Worm (Caenorhabditis elegans): ENCODE measurements around the gene T25B6.5.

T25B6.5 gene

DNA sequence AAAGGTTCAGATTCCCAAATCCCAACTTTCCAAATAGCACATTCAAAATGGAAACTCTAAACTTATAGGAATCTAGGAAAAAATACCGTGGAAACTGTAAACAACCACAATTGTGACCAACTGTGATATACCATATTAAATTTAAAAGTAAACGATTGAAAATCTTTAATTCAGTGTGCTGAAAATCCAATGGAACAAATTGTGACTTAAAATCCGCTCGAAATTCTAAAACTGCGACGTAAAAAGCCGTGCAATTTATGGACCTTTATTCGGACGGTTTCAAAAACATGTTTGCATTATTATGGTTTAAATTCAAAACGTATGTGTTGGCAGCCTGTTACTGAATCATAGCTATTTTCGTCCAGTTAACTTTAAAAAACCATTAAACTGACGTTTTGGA is 2.3 kb upstream of the T25B6.5 start:
- TF ChIP-seq unc-62 (GFP tag; optimal IDR thresholded peaks at IDR 0.05): no peak

DNA sequence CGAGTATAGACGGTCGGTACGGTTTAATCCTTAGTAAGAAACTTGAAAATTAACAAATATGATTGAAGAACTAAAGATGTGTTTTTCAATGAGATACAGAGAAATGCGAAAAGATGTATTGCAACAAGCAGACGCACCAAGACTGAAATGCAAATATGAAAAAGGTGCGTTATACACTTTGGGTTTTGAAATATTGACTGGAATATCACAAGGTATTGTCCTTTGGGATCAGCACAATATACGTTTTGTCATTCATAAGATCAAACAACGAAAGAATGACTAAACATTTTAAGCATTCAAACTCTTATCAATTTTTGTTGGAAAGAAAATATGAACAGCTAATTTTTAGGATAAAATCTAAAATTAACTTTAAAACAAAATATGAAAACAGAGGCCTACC is 1.2 kb upstream of the T25B6.5 start, which contains the start of gene T25B6.6:
T25B6.6 (minus strand) TSS at position 101 of the 400 bp plus-strand sequence.
- TF ChIP-seq unc-62 (GFP tag; optimal IDR thresholded peaks at IDR 0.05): no peak

- no peak for TF ChIP-seq unc-62 (GFP tag; optimal IDR thresholded peaks at IDR 0.05)
Measured at ce11 chrX:9015420-9015819, 6.1 kb downstream of the T25B6.5 start, which contains the start of gene T25B6.4. Gene T25B6.4, plus strand, starts transcription at chrX:9015720.

DNA sequence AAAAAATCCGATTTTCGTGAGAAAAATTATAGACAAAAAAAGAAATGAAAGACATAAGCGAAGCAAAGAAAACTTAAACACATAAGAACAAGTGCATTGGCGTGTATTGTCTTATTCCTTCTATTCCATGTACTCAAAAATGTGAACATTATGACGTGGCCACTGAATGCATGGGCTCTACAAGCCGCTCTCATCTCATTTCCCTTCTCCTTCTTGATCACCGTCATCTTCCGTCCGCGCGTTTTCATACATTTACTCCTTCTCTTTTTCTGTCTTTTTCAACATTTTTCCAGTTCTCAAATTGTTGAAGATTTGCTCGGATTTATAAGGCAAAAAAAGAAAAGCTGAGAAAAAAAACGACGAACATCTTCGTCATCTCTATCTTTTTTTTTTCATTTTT is 7.1 kb downstream of the T25B6.5 start:
- TF ChIP-seq unc-62 (GFP tag; optimal IDR thresholded peaks at IDR 0.05): no peak

ce11 chrX:9011471-9011870 is 10.1 kb downstream of the T25B6.5 start:
- no peak for TF ChIP-seq unc-62 (GFP tag; optimal IDR thresholded peaks at IDR 0.05)

DNA sequence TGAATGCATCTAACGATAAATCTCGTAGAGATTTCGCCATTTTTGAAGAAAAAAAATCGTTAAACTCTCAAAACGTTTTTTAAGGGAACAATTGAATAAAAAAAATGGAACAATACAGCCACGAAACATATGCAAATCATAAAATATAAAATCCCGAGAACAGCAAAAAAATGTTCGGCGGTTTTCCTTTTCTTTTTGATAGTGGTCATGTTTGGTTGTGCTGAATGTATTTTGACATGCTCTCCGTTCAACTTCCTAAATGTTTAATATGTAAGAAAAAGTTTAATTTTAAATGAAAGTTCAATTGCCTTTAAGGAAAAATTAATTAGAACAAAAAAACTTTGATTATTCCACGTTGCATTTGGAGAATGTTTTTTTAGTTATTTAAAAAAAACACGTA is 11.1 kb downstream of the T25B6.5 start, which contains the start of gene C24A3.9:
C24A3.9 (minus strand) TSS at position 101 of the 400 bp plus-strand sequence.
- TF ChIP-seq unc-62 (GFP tag; optimal IDR thresholded peaks at IDR 0.05): no peak

DNA sequence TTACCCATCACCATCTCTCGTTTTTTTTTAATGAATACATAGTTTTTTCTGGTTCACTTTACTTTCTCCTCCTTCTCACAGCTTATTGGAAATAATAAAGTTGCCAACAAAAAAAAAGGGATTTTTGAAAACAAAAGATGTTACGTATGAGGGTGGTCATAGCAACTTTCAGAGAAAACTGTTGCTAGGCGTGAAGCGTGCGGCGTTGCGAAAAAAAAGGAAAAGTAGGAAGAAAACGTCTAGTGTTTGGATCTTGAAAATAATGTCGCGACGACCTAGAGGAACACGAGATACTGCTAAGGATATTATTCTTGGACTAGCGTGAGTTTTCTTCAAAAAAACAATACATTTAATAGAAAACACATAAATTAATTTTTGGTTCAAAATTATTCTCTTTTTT is 22.7 kb downstream of the T25B6.5 start, which contains the start of gene C24A3.1:
C24A3.1 (plus strand) TSS at position 263 of the 400 bp plus-strand sequence.
- TF ChIP-seq unc-62 (GFP tag; optimal IDR thresholded peaks at IDR 0.05): no peak

ce11 chrX:8997450-8998075 is 24.0 kb downstream of the T25B6.5 start, which contains the start of gene C24A3.2:
Gene C24A3.2, plus strand, starts transcription at chrX:8997500.
- TF ChIP-seq unc-62 (GFP tag; optimal IDR thresholded peaks at IDR 0.05): no peak

DNA sequence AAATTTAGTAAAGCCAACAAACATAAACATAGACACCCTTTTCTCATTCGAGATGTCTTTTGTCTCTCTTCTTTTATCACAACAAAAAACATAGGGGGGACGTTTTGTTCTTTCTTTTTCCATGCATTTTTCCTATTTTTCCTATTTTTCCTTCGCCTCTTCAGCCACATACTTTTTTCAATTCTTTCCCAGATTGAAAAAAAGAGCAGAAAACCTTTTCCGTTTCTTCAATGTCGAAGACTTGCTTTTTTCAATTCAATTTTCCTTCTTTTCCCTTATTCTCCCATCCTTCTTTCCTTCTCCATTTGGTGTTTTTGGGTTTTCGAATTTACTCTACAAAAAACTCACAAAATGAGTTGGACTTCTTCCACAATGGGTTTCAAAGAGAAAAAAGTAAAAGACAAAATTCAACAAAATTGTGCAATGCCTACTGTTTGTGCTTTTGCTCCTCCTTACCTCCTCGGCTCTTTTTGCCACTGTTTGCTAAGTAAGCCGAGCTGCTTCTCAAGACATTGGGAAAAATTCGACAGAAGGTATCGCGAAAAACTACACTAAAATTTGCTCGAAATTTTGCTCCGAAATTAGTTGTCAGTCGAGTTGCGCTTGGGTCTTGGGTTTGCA is 24.9 kb downstream of the T25B6.5 start:
- TF ChIP-seq unc-62 (GFP tag; optimal IDR thresholded peaks at IDR 0.05): no peak

DNA sequence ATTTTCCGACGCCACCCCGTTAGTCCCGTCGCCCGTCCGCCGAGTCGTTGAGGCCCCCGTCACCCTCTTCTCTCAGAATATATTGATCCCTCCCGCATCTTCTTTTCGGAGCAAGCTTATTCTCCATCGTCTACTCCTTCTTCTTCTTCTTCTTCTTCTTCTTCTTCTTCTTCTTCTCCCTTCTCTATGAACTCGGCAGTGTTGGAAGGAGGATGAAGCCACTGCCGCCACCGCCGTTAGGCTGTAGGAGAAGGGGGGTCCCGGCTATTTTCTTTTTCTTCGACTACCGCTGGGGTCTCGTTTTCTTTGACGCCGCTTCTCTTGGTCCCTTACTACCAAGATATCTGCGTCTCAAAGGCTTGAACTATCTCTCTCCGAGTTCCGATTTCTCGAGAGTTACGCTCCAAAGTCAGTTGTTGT is 26.0 kb downstream of the T25B6.5 start:
- no peak for TF ChIP-seq unc-62 (GFP tag; optimal IDR thresholded peaks at IDR 0.05)

DNA sequence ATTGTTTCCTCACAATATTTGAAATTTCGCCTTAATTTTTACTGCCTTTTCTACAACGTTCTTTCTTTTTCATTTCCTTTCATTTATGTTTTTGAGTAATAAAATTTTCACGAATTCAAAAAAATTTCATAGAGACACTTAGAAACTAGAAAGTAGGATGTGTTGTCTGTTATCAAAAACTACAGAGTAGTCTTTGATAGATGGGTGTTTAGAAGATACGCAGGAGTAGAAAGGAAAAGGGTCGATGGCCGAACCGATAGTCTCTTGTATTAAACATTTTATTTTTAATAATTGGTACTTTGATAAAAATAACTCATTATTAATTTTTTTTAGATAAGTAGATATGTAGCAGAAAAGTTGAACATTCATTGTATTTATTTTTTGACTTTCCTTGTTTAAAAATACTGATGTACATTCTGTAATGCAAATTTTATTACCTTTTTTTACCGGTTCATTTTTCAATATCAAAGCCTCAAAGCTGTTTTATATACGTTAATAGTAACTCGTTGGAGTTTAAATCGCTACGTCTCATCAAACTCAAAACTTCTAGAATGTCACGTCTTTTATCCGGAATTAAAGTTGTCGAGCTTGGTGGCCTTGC is 29.6 kb downstream of the T25B6.5 start, which contains the start of gene C24A3.4:
C24A3.4 (plus strand) TSS at position 551 of the 601 bp plus-strand sequence.
- no peak for TF ChIP-seq unc-62 (GFP tag; optimal IDR thresholded peaks at IDR 0.05)

DNA sequence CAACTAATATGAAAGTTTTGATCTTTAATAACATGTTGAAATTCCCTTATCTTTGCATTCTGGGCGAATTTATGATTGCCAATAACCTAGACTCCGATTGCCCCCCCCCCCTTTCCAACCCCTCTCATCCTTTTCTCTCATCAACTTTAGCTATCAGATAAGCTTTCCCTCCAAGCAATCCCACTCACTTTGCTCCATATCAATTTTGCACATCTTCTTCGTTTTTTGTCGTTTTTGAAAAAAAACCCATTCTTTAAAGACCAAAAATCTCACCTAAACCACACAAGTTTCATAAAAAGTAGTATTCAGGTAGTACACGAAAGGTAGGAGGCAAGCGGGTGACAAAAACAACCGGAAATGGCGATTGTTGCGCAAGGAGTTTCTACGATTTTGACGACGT is 33.7 kb downstream of the T25B6.5 start, which contains the start of gene twk-18:
twk-18 (plus strand) TSS at position 301 of the 400 bp plus-strand sequence.
- no peak for TF ChIP-seq unc-62 (GFP tag; optimal IDR thresholded peaks at IDR 0.05)

DNA sequence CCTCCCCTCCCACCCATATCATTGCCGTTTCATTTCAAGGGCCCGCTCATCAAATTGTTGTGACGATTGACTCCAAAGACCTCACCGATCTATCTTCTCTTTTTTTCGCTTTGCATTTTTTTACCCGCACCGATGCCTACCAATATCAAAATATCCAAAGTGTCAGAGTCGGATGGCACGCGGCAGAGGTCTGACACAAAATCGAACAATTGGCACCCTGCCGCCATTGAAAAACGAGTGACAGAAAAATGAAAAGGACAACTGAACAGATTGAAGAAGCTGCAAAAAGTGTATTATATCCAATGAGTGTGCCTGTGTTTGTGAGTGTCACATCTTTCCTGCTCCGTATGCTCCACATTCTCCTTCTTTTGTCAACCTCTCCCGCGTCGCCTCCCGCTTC is 35.1 kb downstream of the T25B6.5 start:
- no peak for TF ChIP-seq unc-62 (GFP tag; optimal IDR thresholded peaks at IDR 0.05)

DNA sequence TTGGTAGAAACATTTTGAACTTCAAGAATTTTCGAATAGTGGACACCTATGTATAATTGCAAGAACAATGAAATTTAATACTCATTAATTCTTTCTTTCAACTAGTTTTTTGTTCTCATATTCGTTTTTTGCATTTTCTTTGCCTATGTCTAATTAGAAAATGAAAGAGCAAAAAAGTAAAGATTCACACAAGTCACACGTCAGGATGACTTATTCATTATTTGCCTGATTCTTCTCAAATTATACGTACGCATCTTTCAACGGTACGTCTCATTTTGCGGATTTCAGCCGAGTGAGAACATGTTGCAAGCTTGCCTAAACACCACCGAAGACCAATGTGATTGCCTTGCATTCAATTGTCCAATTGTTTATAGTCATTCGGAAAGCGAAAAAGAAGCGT is 40.9 kb downstream of the T25B6.5 start, which contains the start of gene nmur-1:
nmur-1 (plus strand) TSS at position 301 of the 400 bp plus-strand sequence.
- TF ChIP-seq unc-62 (GFP tag; optimal IDR thresholded peaks at IDR 0.05): no peak

ce11 chrX:8971461-8971860 is 50.1 kb downstream of the T25B6.5 start:
- TF ChIP-seq unc-62 (GFP tag; optimal IDR thresholded peaks at IDR 0.05): no peak
